Worm (Caenorhabditis elegans): ENCODE data around the gene gst-13.
A peak's percentile ranks its signal among the peaks of the same experiment; 100 is the strongest.

The gst-13 gene

ce11 chrII:9211684-9212083 lies 19.6 kb upstream of the gst-13 start (continued):
- TF ChIP-seq nhr-25 (tag; optimal IDR thresholded peaks at IDR 0.05; ENCODE audit: borderline replicate concordance, insufficient read depth) (no peak), fkh-10 (GFP tag; optimal IDR thresholded peaks at IDR 0.05) (no peak), snpc-4 (tag; optimal IDR thresholded peaks at IDR 0.05) (peak; percentile 83), F49E8.2 (tag; optimal IDR thresholded peaks at IDR 0.05; ENCODE audit: borderline replicate concordance) (peak; percentile 30), mep-1 (tag; optimal IDR thresholded peaks at IDR 0.05) (peak; percentile 61), nhr-102 (tag; optimal IDR thresholded peaks at IDR 0.05) (peak; percentile 59), T26A8.4 (GFP tag; IDR thresholded peaks at IDR 0.05) (peak; percentile 86), mdt-29 (GFP tag; IDR thresholded peaks at IDR 0.05) (peak; percentile 43; the same call in 1 of the 2 replicates), D1046.2 (GFP tag; IDR thresholded peaks at IDR 0.05) (0 out of 2 replicates have a peak, but pooled peaks have one; percentile 7), madf-5 (GFP tag; IDR thresholded peaks at IDR 0.05) (0 out of 4 replicates have a peak, but pooled peaks of 1 of the 2 experiments have one; percentile 37), lim-7 (GFP tag; IDR thresholded peaks at IDR 0.05) (peak; percentile 75), F44E2.7 (GFP tag; IDR thresholded peaks at IDR 0.05) (no peak), nhr-111 (GFP tag; optimal IDR thresholded peaks at IDR 0.05) (no peak), lin-38 (GFP tag; IDR thresholded peaks at IDR 0.05) (peak; percentile 76)

ce11 chrII:9213055-9213708 lies 18.1 kb upstream of the gst-13 start, which contains the start of gene znfx-1:
TSS of gene znfx-1 (plus strand) at chrII:9213658.
- TF ChIP-seq lin-38 (GFP tag; IDR thresholded peaks at IDR 0.05) (peak; percentile 38; the same call in 1 of the 2 replicates), F49E8.2 (tag; optimal IDR thresholded peaks at IDR 0.05; ENCODE audit: borderline replicate concordance) (peak; percentile 32), Y48G9A.11 (GFP tag; IDR thresholded peaks at IDR 0.05) (peak; percentile 69), T26A8.4 (GFP tag; IDR thresholded peaks at IDR 0.05) (no peak), unc-130 (GFP tag; optimal IDR thresholded peaks at IDR 0.05) (peak; percentile 35)

ce11 chrII:9222969-9223368 lies 8.3 kb upstream of the gst-13 start, which contains the start of gene ZK1067.3:
TSS of gene ZK1067.3 (plus strand) at chrII:9223269.
- TF ChIP-seq unc-39 (tag; optimal IDR thresholded peaks at IDR 0.05) (no peak), lin-38 (GFP tag; IDR thresholded peaks at IDR 0.05) (0 out of 2 replicates have a peak, but pooled peaks have one; percentile 4), zip-11 (GFP tag; IDR thresholded peaks at IDR 0.05) (no peak)

ce11 chrII:9227134-9227533 lies 4.1 kb upstream of the gst-13 start, which contains the start of gene abu-14:
TSS of gene abu-14 (minus strand) at chrII:9227214.
- TF ChIP-seq hlh-11 (tag; optimal IDR thresholded peaks at IDR 0.05) (no peak), T26A8.4 (GFP tag; IDR thresholded peaks at IDR 0.05) (no peak), dmd-8 (GFP tag; IDR thresholded peaks at IDR 0.05) (no peak), egl-43 (GFP tag; IDR thresholded peaks at IDR 0.05) (0 out of 2 replicates have a peak, but pooled peaks have one; percentile 6), set-16 (GFP tag; IDR thresholded peaks at IDR 0.05) (peak; percentile 86), php-3 (GFP tag; IDR thresholded peaks at IDR 0.05) (no peak)

ce11 chrII:9232493-9232892 lies 1.2 kb downstream of the gst-13 start:
- TF ChIP-seq hlh-30 (tag; optimal IDR thresholded peaks at IDR 0.05; ENCODE audit: insufficient read depth) (no peak), jun-1 (tag; optimal IDR thresholded peaks at IDR 0.05) (no peak)

ce11 chrII:9232923-9233322 lies 1.7 kb downstream of the gst-13 start, which contains the start of gene T26C5.2:
TSS of gene T26C5.2 (plus strand) at chrII:9233223.
- TF ChIP-seq ztf-11 (tag; optimal IDR thresholded peaks at IDR 0.05) (no peak), ces-1 (GFP tag; optimal IDR thresholded peaks at IDR 0.05) (no peak), ceh-20 (GFP tag; IDR thresholded peaks at IDR 0.05) (no peak), lin-38 (GFP tag; IDR thresholded peaks at IDR 0.05) (no peak), php-3 (GFP tag; IDR thresholded peaks at IDR 0.05) (no peak), set-16 (GFP tag; IDR thresholded peaks at IDR 0.05) (no peak), mdl-1 (tag; optimal IDR thresholded peaks at IDR 0.05) (no peak), Y48G9A.11 (GFP tag; IDR thresholded peaks at IDR 0.05) (no peak), snpc-4 (tag; optimal IDR thresholded peaks at IDR 0.05) (no peak), nhr-6 (tag; optimal IDR thresholded peaks at IDR 0.05) (no peak), nhr-42 (GFP tag; IDR thresholded peaks at IDR 0.05) (no peak), zfp-2 (tag; optimal IDR thresholded peaks at IDR 0.05) (no peak), zip-2 (tag; optimal IDR thresholded peaks at IDR 0.05) (no peak), mxl-2 (GFP tag; conservative IDR thresholded peaks at IDR 0.05) (no peak)

All from whole organism, L4 larva.